Fruit fly (Drosophila melanogaster): ENCODE data around the gene nht.

nht gene

DNA sequence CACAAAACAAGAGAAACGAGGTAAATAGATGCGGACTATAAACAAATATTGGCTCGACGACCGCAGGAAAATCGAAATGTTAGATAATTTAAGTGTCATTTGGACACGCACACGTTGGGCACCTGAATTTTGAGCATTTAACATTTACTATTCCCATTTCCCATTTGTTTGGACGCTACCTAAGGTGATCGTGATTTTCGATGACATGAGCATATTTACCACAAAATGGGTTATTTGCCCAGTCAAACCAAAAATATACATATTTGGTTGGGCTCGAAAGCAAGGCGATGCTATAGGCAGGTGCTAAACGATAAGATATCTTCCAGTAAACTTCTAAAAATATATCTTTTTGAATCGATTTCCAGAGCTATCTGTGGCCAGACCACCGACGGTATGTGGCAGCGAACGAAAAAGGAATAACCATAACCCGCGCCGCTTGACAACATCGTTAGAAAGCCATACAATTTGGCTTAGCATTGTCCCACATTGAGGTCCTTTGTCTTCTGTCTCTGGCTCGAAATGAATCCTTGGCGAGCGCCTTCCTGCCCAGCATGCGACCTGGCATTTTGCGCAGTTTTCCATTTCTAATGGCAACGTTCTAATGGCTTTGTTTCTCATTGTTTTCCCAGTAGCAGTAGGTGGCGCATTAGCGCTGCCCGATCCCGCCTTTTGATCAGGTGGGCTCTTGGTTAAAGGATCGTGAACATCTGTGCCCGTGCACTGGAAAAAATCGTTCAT is 5.6 kb upstream of the nht start (continued):
- TF ChIP-seq Blimp-1 (GFP tag; optimal IDR thresholded peaks at IDR 0.05) = no peak
- TF ChIP-seq CG2889 (GFP tag; IDR thresholded peaks at IDR 0.05) = no peak
- TF ChIP-seq ems (GFP tag; optimal IDR thresholded peaks at IDR 0.05) = no peak
- TF ChIP-seq ac (GFP tag; optimal IDR thresholded peaks at IDR 0.05) = peak; percentile 91
- no peak for TF ChIP-seq CG8290 (GFP tag; optimal IDR thresholded peaks at IDR 0.05)
- TF ChIP-seq CG8290 (tag; optimal IDR thresholded peaks at IDR 0.05) = peak in 1 of 2 experiments; percentile 52
- TF ChIP-seq grn (GFP tag; optimal IDR thresholded peaks at IDR 0.05) = no peak
- TF ChIP-seq lbe (GFP tag; optimal IDR thresholded peaks at IDR 0.05) = no peak
- no peak for TF ChIP-seq jigr1 (GFP tag; IDR thresholded peaks at IDR 0.05)
- TF ChIP-seq CG12769 (tag; optimal IDR thresholded peaks at IDR 0.05) = no peak
- TF ChIP-seq wor (GFP tag; IDR thresholded peaks at IDR 0.05) = no peak
- TF ChIP-seq CG10209 (GFP tag; optimal IDR thresholded peaks at IDR 0.05) = peak; percentile 27
- no peak for TF ChIP-seq CG16815 (GFP tag; optimal IDR thresholded peaks at IDR 0.05)
- no peak for TF ChIP-seq CG7839 (tag; optimal IDR thresholded peaks at IDR 0.05)
- TF ChIP-seq eyg (GFP tag; optimal IDR thresholded peaks at IDR 0.05) = no peak
- TF ChIP-seq cg (GFP tag; optimal IDR thresholded peaks at IDR 0.05) = no peak
- TF ChIP-seq CG7786 (GFP tag; optimal IDR thresholded peaks at IDR 0.05) = no peak
- no peak for TF ChIP-seq bsh (GFP tag; optimal IDR thresholded peaks at IDR 0.05)
- TF ChIP-seq ash1 (GFP tag; optimal IDR thresholded peaks at IDR 0.05) = no peak
- no peak for TF ChIP-seq CG13894 (tag; optimal IDR thresholded peaks at IDR 0.05)
- no peak for TF ChIP-seq dpn (GFP tag; optimal IDR thresholded peaks at IDR 0.05)
- TF ChIP-seq CG14710 (tag; optimal IDR thresholded peaks at IDR 0.05) = peak; percentile 45
- TF ChIP-seq hth (optimal IDR thresholded peaks at IDR 0.05) = no peak

dm6 chr2L:15323196-15323595 is 4.5 kb upstream of the nht start:
- TF ChIP-seq her (GFP tag; optimal IDR thresholded peaks at IDR 0.05) = no peak
- peak; percentile 84 for TF ChIP-seq zen (tag; optimal IDR thresholded peaks at IDR 0.05)
- no peak for TF ChIP-seq CG18011 (GFP tag; optimal IDR thresholded peaks at IDR 0.05)
- TF ChIP-seq D (optimal IDR thresholded peaks at IDR 0.05) = peak; percentile 95
- no peak for TF ChIP-seq D (GFP tag; optimal IDR thresholded peaks at IDR 0.05)
- peak in 1 of 3 experiments; percentile 4 for TF ChIP-seq Stat92E (GFP tag; optimal IDR thresholded peaks at IDR 0.05)
- no peak for TF ChIP-seq pita (GFP tag; optimal IDR thresholded peaks at IDR 0.05)

- TF ChIP-seq grau (tag; optimal IDR thresholded peaks at IDR 0.05) (peak; percentile 37), sens (GFP tag) (peak; percentile 2), CG30020 (tag; optimal IDR thresholded peaks at IDR 0.05) (no peak), CG2202 (tag; optimal IDR thresholded peaks at IDR 0.05) (no peak), mirr (GFP tag; optimal IDR thresholded peaks at IDR 0.05) (no peak)
Observed at dm6 chr2L:15321408-15321807, 2.7 kb upstream of the nht start.

dm6 chr2L:15319874-15320273 is 1.2 kb upstream of the nht start:
- TF ChIP-seq gt (GFP tag; IDR thresholded peaks at IDR 0.05) (no peak), cad (GFP tag; optimal IDR thresholded peaks at IDR 0.05) (peak; percentile 7), D (optimal IDR thresholded peaks at IDR 0.05) (peak; percentile 7), D (GFP tag; optimal IDR thresholded peaks at IDR 0.05) (no peak), kni (GFP tag; optimal IDR thresholded peaks at IDR 0.05) (peak; percentile 62), zen (tag; optimal IDR thresholded peaks at IDR 0.05) (peak; percentile 94), tll (GFP tag; optimal IDR thresholded peaks at IDR 0.05) (peak in 1 of 2 experiments; percentile 97), CG15479 (GFP tag; optimal IDR thresholded peaks at IDR 0.05) (peak; percentile 25), nom (GFP tag; optimal IDR thresholded peaks at IDR 0.05) (no peak), cg (GFP tag; optimal IDR thresholded peaks at IDR 0.05) (peak; percentile 9), Abd-B (GFP tag; optimal IDR thresholded peaks at IDR 0.05) (no peak)

Data from whole organism, embryonic.